Fruit fly (Drosophila melanogaster) whole organism, embryonic: Measurements from ENCODE around the gene CG17598.

Experiments used
- Atf3 ChIP-seq: fragments of 200-800 bp; sonication (Bioruptor generic); optimal IDR thresholded peaks from 3 replicates; lab custom pipeline; 2016; ENCODE audit warnings: missing biosample characterization, missing genetic modification characterization
- B-H2 ChIP-seq: fragments of 200-800 bp; sonication (Bioruptor generic); optimal IDR thresholded peaks from 2 replicates; lab custom pipeline; 2018; ENCODE audit warnings: missing biosample characterization, mild to moderate bottlenecking, missing genetic modification characterization
- CG10209 ChIP-seq: fragments of 200-800 bp; sonication (Bioruptor generic); optimal IDR thresholded peaks from 3 replicates; lab custom pipeline; 2017; ENCODE audit warnings: missing biosample characterization, mild to moderate bottlenecking, missing genetic modification characterization, missing genetic modification reagents
- CG10321 ChIP-seq: fragments of 200-800 bp; sonication (Bioruptor generic); IDR thresholded peaks from 2 replicates; pipeline ENCODE4 v1.3.6; 2022; ENCODE audit warnings: missing biosample characterization, missing genetic modification characterization
- CG10462 ChIP-seq: fragments of 200-800 bp; sonication (Bioruptor generic); optimal IDR thresholded peaks from 2 replicates; lab custom pipeline; 2016; ENCODE audit warnings: missing biosample characterization, missing genetic modification characterization
- CG10654 ChIP-seq: fragments of 200-800 bp; sonication (Bioruptor generic); optimal IDR thresholded peaks from 2 replicates; lab custom pipeline; 2016; ENCODE audit warnings: missing biosample characterization, missing genetic modification characterization
- CG12299 ChIP-seq: fragments of 200-800 bp; sonication (Bioruptor generic); optimal IDR thresholded peaks from 2 replicates; lab custom pipeline; 2018; ENCODE audit warnings: missing biosample characterization, mild to moderate bottlenecking, missing genetic modification characterization
- CG12769 ChIP-seq: fragments of 200-800 bp; sonication (Bioruptor generic); optimal IDR thresholded peaks from 2 replicates; lab custom pipeline; 2019; ENCODE audit warnings: missing biosample characterization, mild to moderate bottlenecking, missing genetic modification characterization, moderate library complexity
- CG12942 ChIP-seq: fragments of 200-800 bp; sonication (Bioruptor generic); optimal IDR thresholded peaks from 3 replicates; lab custom pipeline; 2016; ENCODE audit warnings: missing biosample characterization, missing genetic modification characterization
- CG13123 ChIP-seq: fragments of 200-800 bp; sonication (Bioruptor generic); optimal IDR thresholded peaks from 2 replicates; lab custom pipeline; 2016; ENCODE audit warnings: missing biosample characterization, missing genetic modification characterization
- CG13296 ChIP-seq: fragments of 200-800 bp; sonication (Bioruptor generic); optimal IDR thresholded peaks from 3 replicates; lab custom pipeline; 2018; ENCODE audit warnings: missing biosample characterization, mild to moderate bottlenecking, missing genetic modification characterization
- CG13775 ChIP-seq: fragments of 200-800 bp; sonication (Bioruptor generic); optimal IDR thresholded peaks from 3 replicates; lab custom pipeline; 2017; ENCODE audit warnings: missing biosample characterization, mild to moderate bottlenecking, missing genetic modification characterization
- CG14667 ChIP-seq: fragments of 200-800 bp; sonication (Bioruptor generic); IDR thresholded peaks from 2 replicates; pipeline ENCODE4 v1.3.6; 2022; ENCODE audit warnings: missing biosample characterization, missing genetic modification characterization
- CG15601 ChIP-seq: fragments of 200-800 bp; sonication (Bioruptor generic); optimal IDR thresholded peaks from 3 replicates; lab custom pipeline; 2019; ENCODE audit warnings: missing biosample characterization, mild to moderate bottlenecking, missing genetic modification characterization, moderate library complexity
- CG2120 ChIP-seq: fragments of 200-800 bp; sonication (Bioruptor generic); optimal IDR thresholded peaks from 3 replicates; lab custom pipeline; 2016; ENCODE audit warnings: missing biosample characterization, missing genetic modification characterization
- CG33213 ChIP-seq: fragments of 200-800 bp; sonication (Bioruptor generic); optimal IDR thresholded peaks from 3 replicates; lab custom pipeline; 2016; ENCODE audit warnings: missing biosample characterization, missing genetic modification characterization
- CG3407 ChIP-seq: fragments of 200-800 bp; sonication (Bioruptor generic); optimal IDR thresholded peaks from 2 replicates; lab custom pipeline; 2018; ENCODE audit warnings: missing biosample characterization, mild to moderate bottlenecking, missing genetic modification characterization
- CG3995 ChIP-seq: fragments of 200-800 bp; sonication (Bioruptor generic); optimal IDR thresholded peaks from 3 replicates; lab custom pipeline; 2016; ENCODE audit warnings: missing biosample characterization, missing genetic modification characterization
- CG6854 ChIP-seq: fragments of 200-800 bp; sonication (Bioruptor generic); optimal IDR thresholded peaks from 3 replicates; lab custom pipeline; 2017; ENCODE audit warnings: missing biosample characterization, mild to moderate bottlenecking, missing genetic modification characterization
- CG7745 ChIP-seq: fragments of 200-800 bp; sonication (Bioruptor generic); optimal IDR thresholded peaks from 2 replicates; lab custom pipeline; 2018; ENCODE audit warnings: missing biosample characterization, mild to moderate bottlenecking, missing genetic modification characterization, moderate library complexity
- CG8765 ChIP-seq: fragments of 200-800 bp; sonication (Bioruptor generic); IDR thresholded peaks from 2 replicates; pipeline ENCODE4 v1.3.6; 2022; ENCODE audit warnings: missing biosample characterization, missing genetic modification characterization
- CG9876 ChIP-seq: fragments of 200-800 bp; sonication (Bioruptor generic); optimal IDR thresholded peaks from 2 replicates; lab custom pipeline; 2016; ENCODE audit warnings: missing biosample characterization, missing genetic modification characterization
- CoRest ChIP-seq: fragments of 200-800 bp; sonication (Bioruptor generic); optimal IDR thresholded peaks from 3 replicates; lab custom pipeline; 2018; ENCODE audit warnings: missing biosample characterization, mild to moderate bottlenecking, missing genetic modification characterization, moderate library complexity
- Deaf1 ChIP-seq: fragments of 200-800 bp; optimal IDR thresholded peaks from 3 replicates; lab custom pipeline; 2019; ENCODE audit warnings: missing biosample characterization, mild to moderate bottlenecking, missing genetic modification characterization, moderate library complexity
- Dref ChIP-seq: fragments of 200-800 bp; sonication (Bioruptor generic); IDR thresholded peaks from 2 replicates; pipeline ENCODE4 v1.3.6; 2022; ENCODE audit warnings: missing biosample characterization, missing genetic modification characterization
- Drgx ChIP-seq: fragments of 200-800 bp; sonication (Bioruptor generic); IDR thresholded peaks from 2 replicates; pipeline ENCODE4 v1.3.6; 2022; ENCODE audit warnings: missing biosample characterization, missing genetic modification characterization
- Gug ChIP-seq: fragments of 200-800 bp; sonication (Bioruptor generic); IDR thresholded peaks from 4 replicates; pipeline ENCODE4 v1.3.6; 2022; ENCODE audit warnings: missing biosample characterization, missing genetic modification characterization
- Hsf ChIP-seq: fragments of 200-800 bp; sonication (Bioruptor generic); optimal IDR thresholded peaks from 3 replicates; lab custom pipeline; 2016; ENCODE audit warnings: missing biosample characterization, missing genetic modification characterization
- MESR4 ChIP-seq: fragments of 200-800 bp; sonication (Bioruptor generic); optimal IDR thresholded peaks from 2 replicates; lab custom pipeline; 2018; ENCODE audit warnings: missing biosample characterization, mild to moderate bottlenecking, missing genetic modification characterization, moderate library complexity
- Med ChIP-seq: fragments of 200-800 bp; sonication (Bioruptor generic); peaks from one replicate; lab custom pipeline; 2016; ENCODE audit warnings: missing biosample characterization, missing genetic modification characterization, mild to moderate bottlenecking, inconsistent platforms, moderate library complexity
- Myb ChIP-seq: fragments of 200-800 bp; sonication (Bioruptor generic); optimal IDR thresholded peaks from 2 replicates; lab custom pipeline; 2016; ENCODE audit warnings: missing biosample characterization, missing genetic modification characterization
- NfI ChIP-seq: fragments of 200-800 bp; sonication (Bioruptor generic); optimal IDR thresholded peaks from 3 replicates; lab custom pipeline; 2018; ENCODE audit warnings: missing biosample characterization, mild to moderate bottlenecking, missing genetic modification characterization, moderate library complexity
- Sox100B ChIP-seq: fragments of 200-800 bp; sonication (Bioruptor generic); optimal IDR thresholded peaks from 3 replicates; lab custom pipeline; 2018; ENCODE audit warnings: missing biosample characterization, mild to moderate bottlenecking, missing genetic modification characterization
- Sox102F ChIP-seq: fragments of 200-800 bp; sonication (Bioruptor generic); optimal IDR thresholded peaks from 2 replicates; lab custom pipeline; 2018; ENCODE audit warnings: missing biosample characterization, mild to moderate bottlenecking, missing genetic modification characterization, moderate library complexity
- Xrp1 ChIP-seq: fragments of 200-800 bp; sonication (Bioruptor generic); IDR thresholded peaks from 2 replicates; pipeline ENCODE4 v1.3.6; 2022; ENCODE audit warnings: missing biosample characterization, missing genetic modification characterization
- abd-A ChIP-seq: fragments of 200-800 bp; sonication (Bioruptor generic); optimal IDR thresholded peaks from 3 replicates; lab custom pipeline; 2019; ENCODE audit warnings: missing biosample characterization, mild to moderate bottlenecking, missing genetic modification characterization, moderate library complexity
- cg ChIP-seq: fragments of 200-800 bp; sonication (Bioruptor generic); optimal IDR thresholded peaks from 3 replicates; lab custom pipeline; 2019; ENCODE audit warnings: missing biosample characterization, mild to moderate bottlenecking, missing genetic modification characterization, moderate library complexity
- cwo ChIP-seq: fragments of 200-800 bp; sonication (Bioruptor generic); optimal IDR thresholded peaks from 3 replicates; lab custom pipeline; 2017; ENCODE audit warnings: missing biosample characterization, missing genetic modification characterization, mild to moderate bottlenecking, moderate library complexity, missing genetic modification reagents
- dati ChIP-seq: fragments of 200-800 bp; sonication (Bioruptor generic); IDR thresholded peaks from 2 replicates; pipeline ENCODE4 v1.3.6; 2022; ENCODE audit warnings: missing biosample characterization, missing genetic modification characterization
- dpn ChIP-seq, 2 experiments: fragments of 200-800 bp; sonication (Bioruptor generic); optimal IDR thresholded peaks; 3 replicates each; lab custom pipeline; 2016; ENCODE audit warnings: missing biosample characterization in 2 of 2, missing genetic modification characterization in 2 of 2
- gem ChIP-seq: fragments of 200-800 bp; sonication (Bioruptor generic); optimal IDR thresholded peaks from 2 replicates; lab custom pipeline; 2019; ENCODE audit warnings: missing biosample characterization, mild to moderate bottlenecking, missing genetic modification characterization, moderate library complexity
- gsb-n ChIP-seq: fragments of 200-800 bp; sonication (Bioruptor generic); optimal IDR thresholded peaks from 3 replicates; lab custom pipeline; 2018; ENCODE audit warnings: missing biosample characterization, mild to moderate bottlenecking, missing genetic modification characterization
- jing ChIP-seq: fragments of 200-800 bp; sonication (Bioruptor generic); optimal IDR thresholded peaks from 2 replicates; lab custom pipeline; 2018; ENCODE audit warnings: missing biosample characterization, mild to moderate bottlenecking, missing genetic modification characterization
- klu ChIP-seq: fragments of 200-800 bp; sonication (Bioruptor generic); IDR thresholded peaks from 2 replicates; pipeline ENCODE4 v1.3.6; 2022; ENCODE audit warnings: missing biosample characterization, missing genetic modification characterization
- otp ChIP-seq: fragments of 200-800 bp; sonication (Bioruptor generic); IDR thresholded peaks from 3 replicates; pipeline ENCODE4, ENCODE4 v1.3.6; 2022; ENCODE audit warnings: missing biosample characterization, missing genetic modification characterization
- run ChIP-seq: fragments of 200-800 bp; sonication (Bioruptor generic); optimal IDR thresholded peaks from 3 replicates; lab custom pipeline; 2018; ENCODE audit warnings: missing biosample characterization, mild to moderate bottlenecking, missing genetic modification characterization
- trh ChIP-seq: fragments of 200-800 bp; sonication (Bioruptor generic); optimal IDR thresholded peaks from 2 replicates; lab custom pipeline; 2016; ENCODE audit warnings: missing biosample characterization, missing genetic modification characterization
- unpg ChIP-seq: fragments of 200-800 bp; sonication (Bioruptor generic); optimal IDR thresholded peaks from 3 replicates; lab custom pipeline; 2018; ENCODE audit warnings: missing biosample characterization, mild to moderate bottlenecking, missing genetic modification characterization, moderate library complexity
- vnd ChIP-seq: fragments of 200-800 bp; sonication (Bioruptor generic); IDR thresholded peaks from 3 replicates; pipeline ENCODE4 v1.3.6; 2022; ENCODE audit warnings: missing biosample characterization, missing genetic modification characterization; ENCODE audit not compliant: partially characterized antibody

Gene CG17598

DNA sequence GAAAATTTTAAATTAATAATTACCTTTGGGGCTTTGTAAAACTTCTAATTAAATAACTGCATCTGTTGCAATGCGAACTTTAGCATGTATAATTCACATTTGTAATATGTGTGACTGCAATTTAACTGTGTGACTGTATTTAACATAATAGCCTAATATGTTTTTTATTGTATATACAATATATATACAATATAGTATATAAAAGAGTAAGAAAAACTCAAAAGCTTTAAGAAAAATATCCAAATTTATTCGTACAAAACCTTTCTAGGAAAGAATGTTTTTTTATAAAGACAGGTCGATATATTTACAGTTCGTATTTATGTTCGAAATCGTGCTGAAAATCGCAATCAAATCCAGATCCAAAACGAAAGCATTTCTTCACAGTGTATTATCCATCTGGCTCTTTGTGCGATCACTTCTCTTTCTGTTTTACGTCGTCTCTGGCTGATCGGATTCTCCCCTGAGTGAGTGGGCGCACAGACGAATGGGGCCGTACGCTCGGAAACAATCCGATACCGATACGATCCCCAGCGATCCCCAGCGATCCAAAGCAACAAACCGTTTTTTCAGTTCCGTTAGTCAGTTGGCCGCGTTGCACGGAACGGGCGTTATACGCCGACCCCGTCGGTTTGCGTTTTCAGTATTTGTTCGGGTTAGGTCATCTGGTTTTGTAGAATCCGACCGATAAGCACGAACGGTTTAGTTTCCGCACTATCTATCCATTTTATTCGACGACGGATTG lies 49.0 kb downstream of the CG17598 start (continued):
- TF ChIP-seq Gug (GFP tag; lab: Robert Waterston, UW) (no peak; the same call in 3 of the 4 replicates), CG10209 (GFP tag; lab: Kevin White, UChicago) (peak; percentile 73), CG10321 (GFP tag; lab: Robert Waterston, UW) (no peak), Atf3 (GFP tag; lab: Kevin White, UChicago) (no peak), dati (no peak), abd-A (tag; lab: Kevin White, UChicago) (no peak), gem (tag; lab: Kevin White, UChicago) (peak; percentile 84), B-H2 (GFP tag; lab: Kevin White, UChicago) (no peak), MESR4 (GFP tag; lab: Kevin White, UChicago) (no peak), vnd (GFP tag; lab: Robert Waterston, UW) (no peak), CG12942 (GFP tag; lab: Kevin White, UChicago) (peak; percentile 17), Sox100B (GFP tag; lab: Kevin White, UChicago) (peak; percentile 80), Drgx (no peak), CG3407 (GFP tag; lab: Kevin White, UChicago) (peak; percentile 20), run (tag; lab: Kevin White, UChicago) (no peak), Dref (GFP tag; lab: Robert Waterston, UW) (no peak), Deaf1 (peak; percentile 95), CG13775 (peak; percentile 79), CG14667 (no peak), CG7745 (tag; lab: Kevin White, UChicago) (no peak), CG2120 (GFP tag; lab: Kevin White, UChicago) (peak; percentile 47), NfI (GFP tag; lab: Kevin White, UChicago) (peak; percentile 57), CG6854 (peak; percentile 31), CG33213 (GFP tag; lab: Kevin White, UChicago) (no peak), Med (peak; percentile 84), trh (GFP tag; lab: Kevin White, UChicago) (peak; percentile 2), CG8765 (GFP tag; lab: Robert Waterston, UW) (no peak), Hsf (GFP tag; lab: Kevin White, UChicago) (peak; percentile 18), jing (peak; percentile 22), CG10462 (GFP tag; lab: Kevin White, UChicago) (no peak), CG10654 (GFP tag; lab: Kevin White, UChicago) (peak; percentile 49), CG13296 (GFP tag; lab: Kevin White, UChicago) (peak; percentile 12), CG12769 (tag; lab: Kevin White, UChicago) (peak; percentile 87), Myb (GFP tag; lab: Kevin White, UChicago) (no peak), CG13123 (peak; percentile 6), CG9876 (GFP tag; lab: Kevin White, UChicago) (peak; percentile 14), CoRest (tag; lab: Kevin White, UChicago) (peak; percentile 88), Xrp1 (GFP tag; lab: Robert Waterston, UW) (no peak), cg (GFP tag; lab: Kevin White, UChicago) (no peak), klu (GFP tag; lab: Robert Waterston, UW) (no peak; the same call in 1 of the 2 replicates), unpg (GFP tag; lab: Kevin White, UChicago) (peak; percentile 44), otp (peak; percentile 38; the same call in 1 of the 3 replicates), CG3995 (GFP tag; lab: Kevin White, UChicago) (no peak), dpn (GFP tag; optimal IDR thresholded peaks at IDR 0.05; lab: Kevin White, UChicago) (peak in 1 of 2 experiments; percentile 61), Sox102F (GFP tag; lab: Kevin White, UChicago) (peak; percentile 67), CG15601 (peak; percentile 16), cwo (peak; percentile 41), CG12299 (tag; lab: Kevin White, UChicago) (no peak), gsb-n (tag; lab: Kevin White, UChicago) (peak; percentile 38)
